Fruit fly (Drosophila melanogaster): Measurements from ENCODE around the gene CG12012.
A peak's percentile ranks its signal among the peaks of the same experiment; 100 is the strongest.

The CG12012 gene

dm6 chr3L:3399249-3399922, 22.8 kb downstream of the CG12012 start:
- TF ChIP-seq Clk (GFP tag; optimal IDR thresholded peaks at IDR 0.05) (no peak), CG33017 (tag; optimal IDR thresholded peaks at IDR 0.05) (peak; percentile 8), cnc (optimal IDR thresholded peaks at IDR 0.05) (no peak), tj (GFP tag; optimal IDR thresholded peaks at IDR 0.05) (no peak), cic (GFP tag; optimal IDR thresholded peaks at IDR 0.05) (peak; percentile 51), CG5204 (GFP tag; optimal IDR thresholded peaks at IDR 0.05) (no peak), Mnt (GFP tag; optimal IDR thresholded peaks at IDR 0.05) (no peak), CG7101 (tag; optimal IDR thresholded peaks at IDR 0.05) (no peak), toe (GFP tag; optimal IDR thresholded peaks at IDR 0.05) (no peak), CG11617 (GFP tag; optimal IDR thresholded peaks at IDR 0.05) (no peak)

- TF ChIP-seq kay (GFP tag; ENCODE audit: borderline replicate concordance) (peak; percentile 69), CG33017 (tag; optimal IDR thresholded peaks at IDR 0.05) (no peak), cic (GFP tag; optimal IDR thresholded peaks at IDR 0.05) (no peak), Mnt (GFP tag; optimal IDR thresholded peaks at IDR 0.05) (no peak), ovo (GFP tag; optimal IDR thresholded peaks at IDR 0.05) (no peak), CG1620 (GFP tag; optimal IDR thresholded peaks at IDR 0.05) (no peak), toe (GFP tag; optimal IDR thresholded peaks at IDR 0.05) (no peak), CG5204 (GFP tag; optimal IDR thresholded peaks at IDR 0.05) (no peak), cnc (optimal IDR thresholded peaks at IDR 0.05) (no peak), Hr96 (GFP tag; optimal IDR thresholded peaks at IDR 0.05) (no peak), Crg-1 (GFP tag; optimal IDR thresholded peaks at IDR 0.05) (no peak), pad (GFP tag; optimal IDR thresholded peaks at IDR 0.05) (no peak), tj (GFP tag; optimal IDR thresholded peaks at IDR 0.05) (peak; percentile 67), CG12768 (GFP tag; optimal IDR thresholded peaks at IDR 0.05) (peak; percentile 2), CG7101 (tag; optimal IDR thresholded peaks at IDR 0.05) (no peak), CG7045 (GFP tag; optimal IDR thresholded peaks at IDR 0.05) (no peak), Clk (GFP tag; optimal IDR thresholded peaks at IDR 0.05) (no peak), CG14711 (tag; optimal IDR thresholded peaks at IDR 0.05) (no peak), bab1 (GFP tag; optimal IDR thresholded peaks at IDR 0.05) (peak; percentile 13)
These were observed 23.4 kb downstream of the CG12012 start for dm6 chr3L:3399923-3400309.

dm6 chr3L:3400555-3401198, 24.1 kb downstream of the CG12012 start:
- TF ChIP-seq cic (GFP tag; optimal IDR thresholded peaks at IDR 0.05) (peak; percentile 80), Clk (GFP tag; optimal IDR thresholded peaks at IDR 0.05) (no peak), kay (GFP tag; ENCODE audit: borderline replicate concordance) (peak; percentile 69), CG12768 (GFP tag; optimal IDR thresholded peaks at IDR 0.05) (peak; percentile 1)

dm6 chr3L:3405592-3405991, 29.0 kb downstream of the CG12012 start:
- TF ChIP-seq CG5204 (GFP tag; optimal IDR thresholded peaks at IDR 0.05) (no peak), Hr96 (GFP tag; optimal IDR thresholded peaks at IDR 0.05) (no peak), CG14711 (tag; optimal IDR thresholded peaks at IDR 0.05) (no peak), cic (GFP tag; optimal IDR thresholded peaks at IDR 0.05) (no peak), CG1620 (GFP tag; optimal IDR thresholded peaks at IDR 0.05) (no peak), CG7101 (tag; optimal IDR thresholded peaks at IDR 0.05) (no peak), CG33017 (tag; optimal IDR thresholded peaks at IDR 0.05) (no peak), kay (GFP tag; ENCODE audit: borderline replicate concordance) (no peak), tj (GFP tag; optimal IDR thresholded peaks at IDR 0.05) (no peak), bab1 (GFP tag; optimal IDR thresholded peaks at IDR 0.05) (no peak), CG11617 (GFP tag; optimal IDR thresholded peaks at IDR 0.05) (no peak), Mnt (GFP tag; optimal IDR thresholded peaks at IDR 0.05) (no peak), Clk (GFP tag; optimal IDR thresholded peaks at IDR 0.05) (no peak), CG12768 (GFP tag; optimal IDR thresholded peaks at IDR 0.05) (no peak), CG7045 (GFP tag; optimal IDR thresholded peaks at IDR 0.05) (no peak), cnc (optimal IDR thresholded peaks at IDR 0.05) (no peak)

- TF ChIP-seq CG33017 (tag; optimal IDR thresholded peaks at IDR 0.05) (no peak), pad (GFP tag; optimal IDR thresholded peaks at IDR 0.05) (no peak), Mnt (GFP tag; optimal IDR thresholded peaks at IDR 0.05) (no peak), Crg-1 (GFP tag; optimal IDR thresholded peaks at IDR 0.05) (no peak)
These were observed 29.9 kb downstream of the CG12012 start for dm6 chr3L:3406307-3407061.

- no peak for TF ChIP-seq Mnt (GFP tag; optimal IDR thresholded peaks at IDR 0.05)
- TF ChIP-seq CG7045 (GFP tag; optimal IDR thresholded peaks at IDR 0.05) = no peak
- TF ChIP-seq Crg-1 (GFP tag; optimal IDR thresholded peaks at IDR 0.05) = no peak
- no peak for TF ChIP-seq cnc (optimal IDR thresholded peaks at IDR 0.05)
- no peak for TF ChIP-seq CG1620 (GFP tag; optimal IDR thresholded peaks at IDR 0.05)
- no peak for TF ChIP-seq CG33017 (tag; optimal IDR thresholded peaks at IDR 0.05)
- no peak for TF ChIP-seq toe (GFP tag; optimal IDR thresholded peaks at IDR 0.05)
- TF ChIP-seq CG5204 (GFP tag; optimal IDR thresholded peaks at IDR 0.05) = no peak
- no peak for TF ChIP-seq ovo (GFP tag; optimal IDR thresholded peaks at IDR 0.05)
- no peak for TF ChIP-seq kay (GFP tag; ENCODE audit: borderline replicate concordance)
- TF ChIP-seq tj (GFP tag; optimal IDR thresholded peaks at IDR 0.05) = no peak
- no peak for TF ChIP-seq CG7101 (tag; optimal IDR thresholded peaks at IDR 0.05)
- TF ChIP-seq CG12768 (GFP tag; optimal IDR thresholded peaks at IDR 0.05) = no peak
- TF ChIP-seq CG14711 (tag; optimal IDR thresholded peaks at IDR 0.05) = no peak
- no peak for TF ChIP-seq pad (GFP tag; optimal IDR thresholded peaks at IDR 0.05)
- TF ChIP-seq Clk (GFP tag; optimal IDR thresholded peaks at IDR 0.05) = no peak
These were observed 30.9 kb downstream of the CG12012 start for dm6 chr3L:3407481-3407880.

Measured in whole organism, adult.